Fruit fly (Drosophila melanogaster) whole organism: ENCODE measurements around the gene pxb.

ENCODE experiments used
- pan ChIP-seq: fragments of >200 bp; optimal IDR thresholded peaks from 2 replicates; lab custom pipeline; 2017
- psq ChIP-seq: fragments of >200 bp; optimal IDR thresholded peaks from 2 replicates; lab custom pipeline; 2017

DNA sequence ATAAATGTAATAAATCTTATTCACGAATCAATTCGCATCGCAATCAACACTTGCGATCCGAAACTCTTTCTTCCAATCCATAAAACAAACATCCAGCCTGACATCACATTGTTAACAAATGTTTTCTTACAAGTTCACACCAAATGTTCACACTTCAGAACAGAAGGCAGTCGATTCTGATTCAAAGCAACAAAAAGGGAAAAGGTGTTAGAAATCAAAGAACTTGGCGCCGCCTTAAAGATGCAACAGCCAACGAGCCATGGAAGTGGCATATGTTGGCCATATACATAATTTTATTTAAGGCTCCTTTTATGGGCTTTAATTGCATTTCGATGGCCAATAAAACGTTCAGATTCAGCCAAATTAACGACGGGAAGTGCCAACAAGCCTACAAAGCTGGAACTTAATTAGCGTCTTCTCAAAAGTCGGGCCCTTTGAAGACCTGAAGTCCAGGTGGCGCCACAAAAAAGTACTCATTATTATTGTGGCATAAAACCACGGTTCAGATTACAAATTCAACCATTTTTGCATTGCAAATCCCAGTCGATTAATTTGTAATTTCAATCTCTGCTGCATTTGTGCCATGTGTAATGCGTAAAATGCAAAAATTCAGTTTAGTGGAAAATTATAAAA lies 24.5 kb upstream of the pxb start:
- no peak for TF ChIP-seq pan (lab: Kevin White, UChicago)
- no peak for TF ChIP-seq psq (lab: Kevin White, UChicago)
